Fruit fly (Drosophila melanogaster) whole organism, embryonic: ENCODE results near the gene mask.

Source experiments
- CG12659 ChIP-seq: fragments of 200-800 bp; sonication (Bioruptor generic); optimal IDR thresholded peaks from 3 replicates; lab custom pipeline; 2017; ENCODE audit warnings: mild to moderate bottlenecking, missing biosample characterization, missing genetic modification reagents, missing genetic modification characterization
- CG15514 ChIP-seq: fragments of 200-800 bp; sonication (Bioruptor generic); optimal IDR thresholded peaks from 3 replicates; lab custom pipeline; 2017; ENCODE audit warnings: missing biosample characterization, missing genetic modification characterization, mild to moderate bottlenecking, moderate library complexity, missing genetic modification reagents
- CG6175 ChIP-seq: fragments of 200-800 bp; sonication (Bioruptor generic); IDR thresholded peaks from 3 replicates; pipeline ENCODE4 v1.3.6; 2022; ENCODE audit warnings: missing biosample characterization, missing genetic modification characterization
- CG8359 ChIP-seq: fragments of 200-800 bp; sonication (Bioruptor generic); optimal IDR thresholded peaks from 2 replicates; lab custom pipeline; 2017; ENCODE audit warnings: missing biosample characterization, mild to moderate bottlenecking, missing genetic modification characterization, borderline replicate concordance
- Med ChIP-seq: fragments of 200-800 bp; sonication (Bioruptor generic); peaks from one replicate; lab custom pipeline; 2016; ENCODE audit warnings: missing biosample characterization, missing genetic modification characterization, mild to moderate bottlenecking, inconsistent platforms, moderate library complexity
- br ChIP-seq: fragments of >200 bp; optimal IDR thresholded peaks from 2 replicates; lab custom pipeline; 2017
- chinmo ChIP-seq: fragments of 200-800 bp; sonication (Bioruptor generic); IDR thresholded peaks from 4 replicates; pipeline ENCODE4 v1.3.6; 2022; ENCODE audit warnings: missing biosample characterization, missing genetic modification characterization; ENCODE audit not compliant: partially characterized antibody
- corto ChIP-seq: fragments of 200-800 bp; sonication (Bioruptor generic); optimal IDR thresholded peaks from 2 replicates; lab custom pipeline; 2016; ENCODE audit warnings: missing biosample characterization, mild to moderate bottlenecking, missing genetic modification characterization, moderate library complexity
- klu ChIP-seq: fragments of 200-800 bp; sonication (Bioruptor generic); IDR thresholded peaks from 2 replicates; pipeline ENCODE4 v1.3.6; 2022; ENCODE audit warnings: missing biosample characterization, missing genetic modification characterization
- kni ChIP-seq: fragments of 200-800 bp; sonication (Bioruptor generic); optimal IDR thresholded peaks from 3 replicates; lab custom pipeline; 2017; ENCODE audit warnings: mild to moderate bottlenecking, missing biosample characterization, missing genetic modification reagents, missing genetic modification characterization
- nom ChIP-seq: fragments of 200-800 bp; sonication (Bioruptor generic); optimal IDR thresholded peaks from 2 replicates; lab custom pipeline; 2017; ENCODE audit warnings: missing biosample characterization, missing genetic modification characterization, mild to moderate bottlenecking, moderate library complexity, missing genetic modification reagents
- prd ChIP-seq, 3 experiments: fragments of >200 bp in 2 of 3; fragments of 200-800 bp in 1 of 3; sonication (Bioruptor generic) in 1 of 3; optimal IDR thresholded peaks in 2 of 3; IDR thresholded peaks in 1 of 3; 2 replicates in 2 of 3; 3 replicates in 1 of 3; pipeline versions ENCODE4 v1.3.6 to Lab custom; 2017 to 2022; ENCODE audit warnings: missing biosample characterization in 1 of 3, missing genetic modification characterization in 1 of 3
- vvl ChIP-seq: fragments of 200-800 bp; sonication (Bioruptor generic); IDR thresholded peaks from 2 replicates; pipeline ENCODE4 v1.3.6; 2022; ENCODE audit warnings: missing biosample characterization, missing genetic modification characterization

mask gene

dm6 chr3R:24299148-24299547, 68.8 kb downstream of the mask start:
- TF ChIP-seq CG12659 (GFP tag; lab: Kevin White, UChicago) (no peak), br (lab: Kevin White, UChicago) (no peak), corto (no peak), CG15514 (no peak), kni (GFP tag; lab: Kevin White, UChicago) (peak; percentile 20), chinmo (GFP tag; lab: Robert Waterston, UW) (peak; percentile 72; the same call in 1 of the 4 replicates), klu (GFP tag; lab: Robert Waterston, UW) (0 out of 2 replicates have a peak, but pooled peaks have one; percentile 34), CG8359 (GFP tag; lab: Kevin White, UChicago) (no peak), nom (GFP tag; lab: Kevin White, UChicago) (peak; percentile 6), Med (GFP tag; lab: Kevin White, UChicago) (peak; percentile 39), CG6175 (GFP tag; lab: Robert Waterston, UW) (peak; percentile 91), vvl (GFP tag; lab: Robert Waterston, UW) (peak; percentile 25; the same call in 1 of the 2 replicates), prd (optimal IDR thresholded peaks at IDR 0.05; lab: Kevin White, UChicago) (no peak), prd (GFP tag; IDR thresholded peaks at IDR 0.05; lab: Robert Waterston, UW) (no peak)
